Fruit fly (Drosophila melanogaster) whole organism, wandering third instar larva: ENCODE measurements around the gene Vm26Ac.

ENCODE experiments used
- Abd-B ChIP-seq: fragments of >200 bp; optimal IDR thresholded peaks from 2 replicates; lab custom pipeline; 2017; ENCODE audit warnings: missing biosample characterization, missing genetic modification characterization
- HLH106 ChIP-seq: fragments of 200-800 bp; optimal IDR thresholded peaks from 3 replicates; lab custom pipeline; 2019; ENCODE audit warnings: missing biosample characterization, mild to moderate bottlenecking, missing genetic modification characterization, moderate library complexity
- Hr83 ChIP-seq: fragments of 200-300 bp; sonication (Bioruptor generic); optimal IDR thresholded peaks from 2 replicates; lab custom pipeline; 2016; ENCODE audit warnings: missing biosample characterization, mild to moderate bottlenecking, missing genetic modification characterization, moderate library complexity; ENCODE audit not compliant: poor library complexity, severe bottlenecking
- OdsH ChIP-seq: fragments of 200-800 bp; sonication (Bioruptor generic); optimal IDR thresholded peaks from 2 replicates; lab custom pipeline; 2016; ENCODE audit warnings: missing biosample characterization, mild to moderate bottlenecking, missing genetic modification characterization
- br ChIP-seq: fragments of 200-800 bp; sonication (Bioruptor generic); optimal IDR thresholded peaks from 2 replicates; lab custom pipeline; 2016; ENCODE audit warnings: missing biosample characterization, missing genetic modification characterization
- lola ChIP-seq: fragments of >200 bp; optimal IDR thresholded peaks from 2 replicates; lab custom pipeline; 2017; ENCODE audit warnings: missing biosample characterization, missing genetic modification characterization
- psq ChIP-seq: fragments of 200-800 bp; sonication (Bioruptor generic); optimal IDR thresholded peaks from 3 replicates; lab custom pipeline; 2017; ENCODE audit warnings: missing biosample characterization, mild to moderate bottlenecking, missing genetic modification characterization, moderate library complexity
- sv ChIP-seq: fragments of 200-800 bp; sonication (Bioruptor generic); optimal IDR thresholded peaks from 3 replicates; lab custom pipeline; 2016; ENCODE audit warnings: missing biosample characterization, missing genetic modification characterization
- usp ChIP-seq: fragments of >200 bp; optimal IDR thresholded peaks from 2 replicates; lab custom pipeline; 2017; ENCODE audit warnings: missing biosample characterization, missing genetic modification characterization
- woc ChIP-seq: sonication (Bioruptor generic); optimal IDR thresholded peaks from 2 replicates; lab custom pipeline; 2016; ENCODE audit warnings: missing biosample characterization, mild to moderate bottlenecking, missing genetic modification characterization

DNA sequence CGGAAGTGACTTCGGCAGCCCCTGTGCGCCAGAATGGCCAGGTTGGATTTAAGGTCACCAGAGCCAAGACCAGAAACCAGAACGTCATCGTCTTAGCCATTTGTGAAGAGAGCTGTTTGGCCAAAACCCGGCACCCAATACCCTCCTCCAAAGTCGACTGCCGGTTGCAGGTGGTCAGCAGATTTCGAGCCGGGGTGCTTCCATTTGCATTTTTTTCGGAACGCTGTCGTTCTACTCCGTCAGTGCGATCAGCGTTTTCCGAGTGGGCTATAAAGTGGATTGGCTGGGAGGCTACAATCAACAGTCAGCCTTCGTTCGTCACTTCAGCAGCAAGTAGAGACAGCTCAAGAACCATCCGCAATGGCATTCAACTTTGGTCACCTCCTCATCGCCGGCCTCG lies 1.7 kb downstream of the Vm26Ac start, which contains the start of the genes CG13998 and Vm26Ab:
- TF ChIP-seq HLH106 (no peak), Hr83 (GFP tag; lab: Kevin White, UChicago) (no peak), br (GFP tag; lab: Kevin White, UChicago) (no peak), sv (no peak), Abd-B (GFP tag; lab: Kevin White, UChicago) (no peak), lola (GFP tag; lab: Kevin White, UChicago) (no peak), woc (GFP tag; lab: Kevin White, UChicago) (no peak), usp (GFP tag; lab: Kevin White, UChicago) (no peak), psq (no peak), OdsH (GFP tag; lab: Kevin White, UChicago) (no peak)
